Worm (Caenorhabditis elegans) whole organism, mixed stage, embryonic: ENCODE results near the gene C32D5.8.

Experiments used
- bed-3 ChIP-seq: fragments of 200-800 bp; sonication (Bioruptor generic); optimal IDR thresholded peaks from 3 replicates; lab custom pipeline; 2018; ENCODE audit warnings: mild to moderate bottlenecking, missing genetic modification characterization, moderate library complexity, missing compliant biosample characterization
- blmp-1 ChIP-seq: fragments of 150-350 bp; optimal IDR thresholded peaks from 2 replicates; lab custom pipeline; 2014; ENCODE audit warnings: missing biosample characterization, missing genetic modification characterization
- ceh-39 ChIP-seq: fragments of 150-350 bp; optimal IDR thresholded peaks from 2 replicates; lab custom pipeline; 2014; ENCODE audit warnings: missing biosample characterization, missing genetic modification characterization
- ceh-83 ChIP-seq: fragments of 200-800 bp; sonication (Bioruptor generic); optimal IDR thresholded peaks from 2 replicates; lab custom pipeline; 2018; ENCODE audit warnings: mild to moderate bottlenecking, missing genetic modification characterization, missing compliant biosample characterization
- ces-1 ChIP-seq: fragments of 150-350 bp; optimal IDR thresholded peaks from 2 replicates; lab custom pipeline; 2014; ENCODE audit warnings: missing biosample characterization, missing genetic modification reagents, missing genetic modification characterization
- cnd-1 ChIP-seq: fragments of 200-800 bp; sonication (Bioruptor generic); optimal IDR thresholded peaks from 2 replicates; lab custom pipeline; 2018; ENCODE audit warnings: mild to moderate bottlenecking, missing genetic modification characterization, missing compliant biosample characterization
- drap-1 ChIP-seq: fragments of 200-800 bp; sonication (Bioruptor generic); optimal IDR thresholded peaks from 3 replicates; lab custom pipeline; 2018; ENCODE audit warnings: mild to moderate bottlenecking, missing genetic modification characterization, missing compliant biosample characterization
- elt-1 ChIP-seq: sonication (generic microtip); optimal IDR thresholded peaks from 2 replicates; lab custom pipeline; 2017; ENCODE audit warnings: missing genetic modification characterization, mild to moderate bottlenecking, missing compliant biosample characterization, antibody characterized with exemption, moderate library complexity, borderline replicate concordance; ENCODE audit not compliant: insufficient read depth
- elt-3 ChIP-seq: fragments of 150-350 bp; optimal IDR thresholded peaks from 2 replicates; lab custom pipeline; 2014; ENCODE audit warnings: missing biosample characterization, missing genetic modification characterization
- ham-2 ChIP-seq: fragments of 200-800 bp; sonication (Bioruptor generic); optimal IDR thresholded peaks from 2 replicates; lab custom pipeline; 2018; ENCODE audit warnings: mild to moderate bottlenecking, missing genetic modification characterization, missing compliant biosample characterization
- hlh-1 ChIP-seq: fragments of 150-350 bp; optimal IDR thresholded peaks from 2 replicates; lab custom pipeline; 2014; ENCODE audit warnings: missing biosample characterization, missing genetic modification reagents, missing genetic modification characterization
- lin-13 ChIP-seq: fragments of 150-350 bp; optimal IDR thresholded peaks from 2 replicates; lab custom pipeline; 2014; ENCODE audit warnings: missing biosample characterization, missing genetic modification characterization
- lin-32 ChIP-seq: fragments of 200-800 bp; sonication (Bioruptor generic); optimal IDR thresholded peaks from 2 replicates; lab custom pipeline; 2018; ENCODE audit warnings: mild to moderate bottlenecking, missing genetic modification characterization, missing compliant biosample characterization
- lsy-2 ChIP-seq: fragments of 150-350 bp; optimal IDR thresholded peaks from 2 replicates; lab custom pipeline; 2014; ENCODE audit warnings: missing biosample characterization, missing genetic modification characterization
- mab-5 ChIP-seq: fragments of 150-350 bp; optimal IDR thresholded peaks from 2 replicates; lab custom pipeline; 2014; ENCODE audit warnings: missing biosample characterization, missing genetic modification characterization
- mls-2 ChIP-seq: sonication (generic microtip); optimal IDR thresholded peaks from 2 replicates; lab custom pipeline; 2016; ENCODE audit warnings: mild to moderate bottlenecking, missing genetic modification characterization, moderate library complexity, missing compliant biosample characterization
- nhr-12 ChIP-seq: fragments of 150-350 bp; optimal IDR thresholded peaks from 2 replicates; lab custom pipeline; 2014; ENCODE audit warnings: missing biosample characterization, missing genetic modification characterization
- nhr-2 ChIP-seq: fragments of 150-350 bp; optimal IDR thresholded peaks from 2 replicates; lab custom pipeline; 2014; ENCODE audit warnings: missing biosample characterization, missing genetic modification characterization
- nhr-237 ChIP-seq: fragments of 150-350 bp; optimal IDR thresholded peaks from 2 replicates; lab custom pipeline; 2014; ENCODE audit warnings: missing biosample characterization, missing genetic modification characterization
- nhr-28 ChIP-seq: fragments of 150-350 bp; optimal IDR thresholded peaks from 2 replicates; lab custom pipeline; 2014; ENCODE audit warnings: missing biosample characterization, missing genetic modification characterization
- nhr-76 ChIP-seq: sonication (generic microtip); optimal IDR thresholded peaks from 2 replicates; lab custom pipeline; 2017; ENCODE audit warnings: missing biosample characterization, missing genetic modification characterization
- sem-2 ChIP-seq: fragments of 200-800 bp; sonication (Bioruptor generic); optimal IDR thresholded peaks from 2 replicates; lab custom pipeline; 2018; ENCODE audit warnings: mild to moderate bottlenecking, missing genetic modification characterization, missing compliant biosample characterization
- snpc-4 ChIP-seq: fragments of 150-350 bp; optimal IDR thresholded peaks from 2 replicates; lab custom pipeline; 2014; ENCODE audit warnings: missing biosample characterization, missing genetic modification characterization
- tbx-8 ChIP-seq: fragments of 200-800 bp; sonication (Bioruptor generic); optimal IDR thresholded peaks from 2 replicates; lab custom pipeline; 2018; ENCODE audit warnings: mild to moderate bottlenecking, missing genetic modification characterization, moderate library complexity, missing compliant biosample characterization
- unc-120 ChIP-seq: sonication (generic microtip); optimal IDR thresholded peaks from 2 replicates; lab custom pipeline; 2017; ENCODE audit warnings: missing genetic modification characterization, missing compliant biosample characterization; ENCODE audit not compliant: poor library complexity, severe bottlenecking
- unc-39 ChIP-seq: fragments of 150-350 bp; optimal IDR thresholded peaks from 2 replicates; lab custom pipeline; 2014; ENCODE audit warnings: missing biosample characterization, missing genetic modification characterization
- unc-62 ChIP-seq: fragments of 150-350 bp; optimal IDR thresholded peaks from 2 replicates; lab custom pipeline; 2014; ENCODE audit warnings: missing biosample characterization, missing genetic modification reagents, missing genetic modification characterization
- zip-8 ChIP-seq: fragments of 150-350 bp; optimal IDR thresholded peaks from 2 replicates; lab custom pipeline; 2014; ENCODE audit warnings: missing biosample characterization, missing genetic modification characterization

Gene C32D5.8

ce11 chrII:6322081-6322480 lies 23.7 kb downstream of the C32D5.8 start:
- TF ChIP-seq elt-1 (tag; lab: Kevin White, UChicago) (no peak), ham-2 (GFP tag; lab: Kevin White, UChicago) (no peak), nhr-2 (tag; lab: Kevin White, UChicago) (no peak), snpc-4 (tag; lab: Kevin White, UChicago) (no peak)

ce11 chrII:6320655-6321388 lies 24.9 kb downstream of the C32D5.8 start, which contains the start of gene efr-3:
Gene efr-3 (minus strand): TSS chrII:6321159.
- TF ChIP-seq tbx-8 (no peak), nhr-237 (tag; lab: Kevin White, UChicago) (no peak), lsy-2 (tag; lab: Kevin White, UChicago) (peak; percentile 51), elt-3 (tag; lab: Kevin White, UChicago) (no peak), nhr-12 (tag; lab: Kevin White, UChicago) (no peak)

ce11 chrII:6311888-6312287 lies 33.9 kb downstream of the C32D5.8 start:
- TF ChIP-seq elt-1 (tag; lab: Kevin White, UChicago) (no peak), lin-32 (GFP tag; lab: Kevin White, UChicago) (no peak), hlh-1 (tag; lab: Kevin White, UChicago) (no peak), mls-2 (tag; lab: Kevin White, UChicago) (no peak), nhr-2 (tag; lab: Kevin White, UChicago) (no peak), blmp-1 (tag; lab: Kevin White, UChicago) (no peak), bed-3 (GFP tag; lab: Kevin White, UChicago) (no peak), elt-3 (tag; lab: Kevin White, UChicago) (no peak), ceh-83 (GFP tag; lab: Kevin White, UChicago) (no peak), lsy-2 (tag; lab: Kevin White, UChicago) (no peak), ham-2 (GFP tag; lab: Kevin White, UChicago) (no peak), zip-8 (tag; lab: Kevin White, UChicago) (no peak), lin-13 (tag; lab: Kevin White, UChicago) (no peak), ces-1 (GFP tag; lab: Kevin White, UChicago) (no peak), snpc-4 (tag; lab: Kevin White, UChicago) (no peak), unc-39 (tag; lab: Kevin White, UChicago) (no peak)
- TF ChIP-seq, all 35 proteins: peak for 0

ce11 chrII:6311459-6311858 lies 34.3 kb downstream of the C32D5.8 start:
- TF ChIP-seq ces-1 (GFP tag; lab: Kevin White, UChicago) (peak; percentile 14), ceh-83 (GFP tag; lab: Kevin White, UChicago) (no peak), ceh-39 (tag; lab: Kevin White, UChicago) (no peak), elt-3 (tag; lab: Kevin White, UChicago) (no peak), drap-1 (GFP tag; lab: Kevin White, UChicago) (no peak)

- no peak for TF ChIP-seq nhr-28 (tag; lab: Kevin White, UChicago)
- TF ChIP-seq sem-2: no peak
- TF ChIP-seq ceh-83 (GFP tag; lab: Kevin White, UChicago): no peak
- TF ChIP-seq ces-1 (GFP tag; lab: Kevin White, UChicago): no peak
- TF ChIP-seq cnd-1 (tag; lab: Kevin White, UChicago): no peak
- no peak for TF ChIP-seq nhr-76
- no peak for TF ChIP-seq drap-1 (GFP tag; lab: Kevin White, UChicago)
- no peak for TF ChIP-seq elt-3 (tag; lab: Kevin White, UChicago)
- TF ChIP-seq blmp-1 (tag; lab: Kevin White, UChicago): no peak
- no peak for TF ChIP-seq hlh-1 (tag; lab: Kevin White, UChicago)
- no peak for TF ChIP-seq lsy-2 (tag; lab: Kevin White, UChicago)
- no peak for TF ChIP-seq mab-5 (tag; lab: Kevin White, UChicago)
- no peak for TF ChIP-seq elt-1 (tag; lab: Kevin White, UChicago)
- no peak for TF ChIP-seq unc-120 (tag; lab: Kevin White, UChicago)
- no peak for TF ChIP-seq zip-8 (tag; lab: Kevin White, UChicago)
- no peak for TF ChIP-seq mls-2 (tag; lab: Kevin White, UChicago)
- TF ChIP-seq lin-32 (GFP tag; lab: Kevin White, UChicago): no peak
- no peak for TF ChIP-seq unc-62 (GFP tag; lab: Kevin White, UChicago)
These were observed 36.6 kb downstream of the C32D5.8 start, which contains the start of gene glb-10 for ce11 chrII:6309198-6309597. Gene glb-10 (minus strand): TSS chrII:6309298.
